Worm (Caenorhabditis elegans): ENCODE data around the gene rpt-2.
A peak's percentile ranks its signal among the peaks of the same experiment; 100 is the strongest.

rpt-2 gene

ce11 chrV:6053188-6053687 lies 35.8 kb upstream of the rpt-2 start, which contains the start of gene seip-1 (continued):
- TF ChIP-seq dmd-6 (GFP tag; IDR thresholded peaks at IDR 0.05) (no peak; the same call in 1 of the 2 replicates), daf-16 (GFP tag; optimal IDR thresholded peaks at IDR 0.05) (no peak), daf-16 (tag; optimal IDR thresholded peaks at IDR 0.05) (no peak), zag-1 (tag; optimal IDR thresholded peaks at IDR 0.05) (no peak), ceh-44 (GFP tag; IDR thresholded peaks at IDR 0.05) (no peak), Y75B8A.6 (GFP tag; IDR thresholded peaks at IDR 0.05) (no peak), T20F7.1 (GFP tag; optimal IDR thresholded peaks at IDR 0.05) (peak; percentile 78), ceh-28 (tag; optimal IDR thresholded peaks at IDR 0.05) (no peak), lsy-2 (tag; optimal IDR thresholded peaks at IDR 0.05) (peak; percentile 24 to 91), F37D6.2 (tag; optimal IDR thresholded peaks at IDR 0.05) (peak; percentile 37), dmd-8 (GFP tag; IDR thresholded peaks at IDR 0.05) (no peak), hlh-11 (tag; optimal IDR thresholded peaks at IDR 0.05) (peak; percentile 81), ZK546.5 (tag; optimal IDR thresholded peaks at IDR 0.05) (no peak), unc-62 (GFP tag; optimal IDR thresholded peaks at IDR 0.05 in 1 of 2) (peak in 1 of 2 experiments; percentile 98), unc-62 (tag; optimal IDR thresholded peaks at IDR 0.05) (no peak), zip-11 (GFP tag; IDR thresholded peaks at IDR 0.05) (no peak), pha-4 (GFP tag; IDR thresholded peaks at IDR 0.05) (no peak; the same call in 1 of the 2 replicates), pha-4 (tag; optimal IDR thresholded peaks at IDR 0.05) (peak; percentile 90), ZK337.2 (GFP tag; IDR thresholded peaks at IDR 0.05) (no peak), ces-1 (GFP tag; optimal IDR thresholded peaks at IDR 0.05) (no peak), hlh-30 (tag; optimal IDR thresholded peaks at IDR 0.05; ENCODE audit: insufficient read depth) (peak; percentile 82), nhr-237 (tag; optimal IDR thresholded peaks at IDR 0.05) (no peak), lin-29 (GFP tag; IDR thresholded peaks at IDR 0.05) (no peak), vab-7 (GFP tag; IDR thresholded peaks at IDR 0.05) (no peak), Y105C5A.15 (GFP tag; IDR thresholded peaks at IDR 0.05) (no peak), fkh-10 (GFP tag; optimal IDR thresholded peaks at IDR 0.05) (peak; percentile 77), ama-1 (optimal IDR thresholded peaks at IDR 0.05) (peak; percentile 5), ztf-11 (tag; optimal IDR thresholded peaks at IDR 0.05) (no peak), nhr-42 (GFP tag; IDR thresholded peaks at IDR 0.05) (no peak), nhr-41 (GFP tag; IDR thresholded peaks at IDR 0.05) (no peak), set-16 (GFP tag; IDR thresholded peaks at IDR 0.05) (no peak), lin-15B (tag; optimal IDR thresholded peaks at IDR 0.05) (no peak), tra-1 (GFP tag; IDR thresholded peaks at IDR 0.05) (peak; percentile 60; the same call in 1 of the 2 replicates), lim-7 (GFP tag; IDR thresholded peaks at IDR 0.05) (no peak), mes-2 (tag; optimal IDR thresholded peaks at IDR 0.05; ENCODE audit: poor library complexity, severe bottlenecking) (peak; percentile 90), F26F4.8 (GFP tag; conservative IDR thresholded peaks at IDR 0.05) (no peak), ceh-62 (tag; optimal IDR thresholded peaks at IDR 0.05) (no peak), ceh-20 (GFP tag; IDR thresholded peaks at IDR 0.05) (peak; percentile 72), lin-39 (tag; optimal IDR thresholded peaks at IDR 0.05) (no peak), daf-19 (GFP tag; conservative IDR thresholded peaks at IDR 0.05) (no peak), php-3 (GFP tag; IDR thresholded peaks at IDR 0.05) (no peak), lin-38 (GFP tag; IDR thresholded peaks at IDR 0.05) (peak; percentile 96), jun-1 (tag; optimal IDR thresholded peaks at IDR 0.05) (no peak), nhr-48 (tag; optimal IDR thresholded peaks at IDR 0.05) (peak; percentile 52), madf-5 (GFP tag; IDR thresholded peaks at IDR 0.05) (no peak), aha-1 (tag) (peak; percentile 29), zfp-3 (GFP tag; conservative IDR thresholded peaks at IDR 0.05) (no peak), attf-4 (tag; optimal IDR thresholded peaks at IDR 0.05) (no peak), dve-1 (tag; optimal IDR thresholded peaks at IDR 0.05; ENCODE audit: insufficient read depth) (peak; percentile 87), nhr-111 (GFP tag; optimal IDR thresholded peaks at IDR 0.05) (no peak), fos-1 (tag; optimal IDR thresholded peaks at IDR 0.05) (no peak), gei-8 (GFP tag; optimal IDR thresholded peaks at IDR 0.05) (no peak), T26A8.4 (GFP tag; IDR thresholded peaks at IDR 0.05) (peak; percentile 28; the same call in 1 of the 2 replicates)

All from whole organism, L4 larva.